Fruit fly (Drosophila melanogaster): ENCODE data around the gene P5cr.

Gene P5cr

DNA sequence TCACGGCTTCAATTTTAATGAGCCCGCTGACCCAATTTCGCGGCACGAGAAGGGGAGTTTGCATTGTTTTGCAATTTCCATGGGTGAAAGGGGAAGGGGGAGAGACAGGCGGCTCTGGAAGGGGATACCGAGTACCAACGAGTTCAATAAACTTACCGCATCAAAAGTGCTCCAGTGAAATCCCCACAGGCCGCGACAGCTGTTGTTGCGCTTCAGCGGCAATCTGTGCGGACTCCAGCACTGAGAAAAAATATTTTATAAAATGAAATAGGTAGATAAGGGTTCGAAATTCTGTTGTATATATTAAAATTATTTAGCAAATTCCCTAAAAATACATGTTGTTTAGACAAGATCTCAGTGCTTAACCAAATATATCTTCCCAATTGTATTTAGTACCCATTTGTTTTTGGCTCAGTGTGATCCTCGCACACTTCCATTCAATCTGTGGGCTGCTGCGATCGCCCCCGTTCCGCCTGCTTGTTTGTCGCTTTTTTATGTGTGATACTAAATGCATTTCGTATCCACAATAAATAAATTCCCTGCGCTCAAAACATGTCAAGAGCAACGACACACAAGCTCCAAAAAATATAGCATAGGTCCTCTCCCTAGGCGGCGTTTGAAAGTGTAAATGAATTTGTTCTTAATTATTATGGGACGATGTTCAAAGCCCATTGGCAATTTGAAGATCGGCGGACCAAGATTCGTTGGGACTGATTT lies 33.0 kb upstream of the P5cr start (continued):
- peak; percentile 28 for TF ChIP-seq Side (GFP tag; optimal IDR thresholded peaks at IDR 0.05)
- peak; percentile 52 for TF ChIP-seq CG8089 (GFP tag; optimal IDR thresholded peaks at IDR 0.05)
- TF ChIP-seq Myb (GFP tag; optimal IDR thresholded peaks at IDR 0.05) = no peak
- peak; percentile 49 for TF ChIP-seq Ravus (GFP tag; IDR thresholded peaks at IDR 0.05)
- TF ChIP-seq toy (GFP tag; IDR thresholded peaks at IDR 0.05) = no peak
- TF ChIP-seq Hmr (GFP tag; optimal IDR thresholded peaks at IDR 0.05) = no peak
- peak; percentile 62; the same call in 2 of the 3 replicates for TF ChIP-seq CG11695 (GFP tag; IDR thresholded peaks at IDR 0.05)
- peak; percentile 69; the same call in 2 of the 3 replicates for TF ChIP-seq Optix (GFP tag; IDR thresholded peaks at IDR 0.05)
- peak; percentile 61 for TF ChIP-seq jing (GFP tag; optimal IDR thresholded peaks at IDR 0.05)
- peak; percentile 45 for TF ChIP-seq Dad (GFP tag; optimal IDR thresholded peaks at IDR 0.05)
- TF ChIP-seq CG17912 (GFP tag; optimal IDR thresholded peaks at IDR 0.05) = no peak
- no peak for TF ChIP-seq zfh2 (GFP tag; optimal IDR thresholded peaks at IDR 0.05)
- TF ChIP-seq Hey (tag; optimal IDR thresholded peaks at IDR 0.05) = no peak
- TF ChIP-seq Atf6 (GFP tag; IDR thresholded peaks at IDR 0.05) = peak; percentile 54; the same call in 1 of the 2 replicates
- peak; percentile 69; the same call in 1 of the 2 replicates for TF ChIP-seq CG14014 (GFP tag; IDR thresholded peaks at IDR 0.05)
- TF ChIP-seq sd (tag; optimal IDR thresholded peaks at IDR 0.05) = no peak
- TF ChIP-seq shn (GFP tag; optimal IDR thresholded peaks at IDR 0.05) = no peak
- TF ChIP-seq slou (GFP tag; optimal IDR thresholded peaks at IDR 0.05) = peak; percentile 20
- TF ChIP-seq Dp (GFP tag; optimal IDR thresholded peaks at IDR 0.05) = no peak
- TF ChIP-seq hth (optimal IDR thresholded peaks at IDR 0.05) = no peak
- peak; percentile 33 for TF ChIP-seq CG9817 (tag; optimal IDR thresholded peaks at IDR 0.05)
- TF ChIP-seq CG6272 (GFP tag; IDR thresholded peaks at IDR 0.05) = 0 out of 2 replicates have a peak, but pooled peaks have one; percentile 40
- no peak for TF ChIP-seq CG18011 (GFP tag; optimal IDR thresholded peaks at IDR 0.05)
- TF ChIP-seq CG30431 (GFP tag; optimal IDR thresholded peaks at IDR 0.05) = peak; percentile 56
- TF ChIP-seq CG18262 (tag; optimal IDR thresholded peaks at IDR 0.05) = peak; percentile 88
- no peak for TF ChIP-seq Hr39 (optimal IDR thresholded peaks at IDR 0.05)
- no peak for TF ChIP-seq chm (GFP tag; IDR thresholded peaks at IDR 0.05)
- TF ChIP-seq CG31224 (GFP tag; IDR thresholded peaks at IDR 0.05) = peak; percentile 34; the same call in 1 of the 2 replicates
- TF ChIP-seq Trl (optimal IDR thresholded peaks at IDR 0.05) = no peak
- TF ChIP-seq Trl (GFP tag; optimal IDR thresholded peaks at IDR 0.05) = peak; percentile 53
- peak; percentile 84 for TF ChIP-seq PHDP (tag; optimal IDR thresholded peaks at IDR 0.05)
- no peak for TF ChIP-seq CG7372 (GFP tag; IDR thresholded peaks at IDR 0.05)
- peak; percentile 15 for TF ChIP-seq maf-S (GFP tag; optimal IDR thresholded peaks at IDR 0.05)
- TF ChIP-seq ara (GFP tag; IDR thresholded peaks at IDR 0.05) = peak; percentile 87
- TF ChIP-seq CG2875 (GFP tag; optimal IDR thresholded peaks at IDR 0.05) = peak; percentile 84
- TF ChIP-seq da (GFP tag; optimal IDR thresholded peaks at IDR 0.05) = peak; percentile 45
- peak; percentile 15 for TF ChIP-seq fd3F (GFP tag; optimal IDR thresholded peaks at IDR 0.05)
- TF ChIP-seq Hand (GFP tag; optimal IDR thresholded peaks at IDR 0.05) = no peak
- TF ChIP-seq Nf-YB (GFP tag; optimal IDR thresholded peaks at IDR 0.05) = peak; percentile 44
- TF ChIP-seq CG14710 (tag; optimal IDR thresholded peaks at IDR 0.05) = peak; percentile 80
- TF ChIP-seq CG34422 (GFP tag; IDR thresholded peaks at IDR 0.05) = peak; percentile 69; the same call in 2 of the 3 replicates
- peak; percentile 56 for TF ChIP-seq CG31388 (GFP tag; optimal IDR thresholded peaks at IDR 0.05)
- TF ChIP-seq lab (GFP tag; optimal IDR thresholded peaks at IDR 0.05) = peak; percentile 75
- TF ChIP-seq CG34376 (GFP tag; optimal IDR thresholded peaks at IDR 0.05) = no peak
- no peak for TF ChIP-seq schlank (tag; optimal IDR thresholded peaks at IDR 0.05)
- no peak for TF ChIP-seq wek (GFP tag; optimal IDR thresholded peaks at IDR 0.05)
- TF ChIP-seq fd102C (GFP tag; optimal IDR thresholded peaks at IDR 0.05) = no peak
- TF ChIP-seq twi (tag; optimal IDR thresholded peaks at IDR 0.05) = peak; percentile 73
- TF ChIP-seq Dll (GFP tag; IDR thresholded peaks at IDR 0.05; ENCODE audit: partially characterized antibody) = no peak
- TF ChIP-seq CG15514 (GFP tag; optimal IDR thresholded peaks at IDR 0.05) = peak; percentile 37
